Worm (Caenorhabditis elegans): ENCODE data around the gene T14B4.20.
A peak's percentile ranks its signal among the peaks of the same experiment; 100 is the strongest.

Gene T14B4.20

DNA sequence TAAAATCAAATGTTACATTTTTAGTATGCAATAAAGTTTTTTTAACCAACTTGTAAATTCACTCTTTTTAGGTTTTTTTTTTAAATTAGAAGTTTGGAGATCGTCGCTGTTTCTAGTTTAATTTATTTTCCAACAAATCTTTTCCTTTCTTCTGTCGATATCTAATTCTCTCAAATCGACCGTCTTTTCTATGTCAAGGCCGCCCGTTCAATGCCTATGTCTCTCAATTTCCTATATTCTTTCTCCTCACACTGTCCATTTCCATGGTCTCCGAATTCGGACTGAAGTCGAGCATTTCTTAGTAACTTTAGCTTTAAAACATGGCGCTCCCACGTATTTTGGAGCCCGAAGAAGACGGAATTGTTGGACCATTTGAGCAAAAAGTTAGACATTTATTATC lies at the start of gene T14B4.20, which contains the start of gene T14B4.5:
Gene T14B4.20, plus strand, starts transcription at position 264 of the 400 bp plus-strand sequence.
Gene T14B4.5, plus strand, starts transcription at position 226 of the 400 bp plus-strand sequence.
- TF ChIP-seq blmp-1 (tag; optimal IDR thresholded peaks at IDR 0.05), result peak; percentile 80
- no peak for TF ChIP-seq ceh-63 (GFP tag; optimal IDR thresholded peaks at IDR 0.05)

DNA sequence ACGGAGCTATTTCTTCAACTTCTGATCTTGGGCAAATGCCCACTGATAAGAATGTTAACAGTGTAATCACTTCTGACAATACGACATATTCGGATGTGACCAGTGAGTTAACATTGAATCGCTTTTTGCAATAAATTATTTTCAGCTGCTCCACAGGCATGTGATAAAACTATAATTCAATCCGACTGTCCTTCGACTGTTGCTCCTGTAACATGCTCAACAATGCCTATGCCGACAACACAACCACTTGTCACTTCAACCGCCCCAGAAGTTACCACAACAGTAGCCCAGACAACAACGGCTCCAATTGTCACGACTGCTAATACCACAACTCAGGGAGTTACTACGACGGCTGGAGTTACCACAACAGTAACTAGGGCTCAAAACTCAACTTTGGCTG lies 49.2 kb upstream of the T14B4.20 start:
- no peak for TF ChIP-seq zip-4 (GFP tag; optimal IDR thresholded peaks at IDR 0.05)
- no peak for TF ChIP-seq efl-1 (optimal IDR thresholded peaks at IDR 0.05)
- peak in 1 of 2 experiments; percentile 20 for TF ChIP-seq efl-1 (GFP tag; optimal IDR thresholded peaks at IDR 0.05 in 1 of 2)
- no peak for TF ChIP-seq nhr-47 (tag; optimal IDR thresholded peaks at IDR 0.05)

DNA sequence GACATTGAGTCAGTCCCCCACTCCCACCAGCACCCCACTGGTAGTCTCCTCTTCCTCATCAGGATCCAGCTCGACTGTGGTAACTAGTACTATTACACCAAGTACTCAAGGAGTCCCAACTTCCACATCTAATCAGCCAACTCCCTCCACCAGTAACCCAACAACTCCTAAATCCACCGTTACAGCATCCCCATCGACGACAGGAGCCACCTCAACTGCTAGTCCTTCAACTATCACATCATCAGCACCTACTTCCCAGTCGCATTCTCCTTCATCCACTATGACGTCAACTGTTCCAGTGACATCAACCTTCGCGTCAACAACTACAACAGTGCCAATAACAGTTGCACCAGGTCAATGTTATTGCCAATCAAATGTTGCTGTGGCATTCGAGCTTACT lies 48.2 kb upstream of the T14B4.20 start:
- TF ChIP-seq hlh-4 (tag; optimal IDR thresholded peaks at IDR 0.05), result no peak
- no peak for TF ChIP-seq nhr-28 (tag; optimal IDR thresholded peaks at IDR 0.05)
- TF ChIP-seq egl-13 (tag; optimal IDR thresholded peaks at IDR 0.05), result no peak
- TF ChIP-seq lin-13 (GFP tag; optimal IDR thresholded peaks at IDR 0.05), result no peak
- TF ChIP-seq vab-15 (tag; optimal IDR thresholded peaks at IDR 0.05), result no peak
- no peak for TF ChIP-seq lir-3 (tag; optimal IDR thresholded peaks at IDR 0.05; ENCODE audit: poor library complexity)
- no peak for TF ChIP-seq Y116A8C.19 (tag; optimal IDR thresholded peaks at IDR 0.05; ENCODE audit: borderline replicate concordance)

DNA sequence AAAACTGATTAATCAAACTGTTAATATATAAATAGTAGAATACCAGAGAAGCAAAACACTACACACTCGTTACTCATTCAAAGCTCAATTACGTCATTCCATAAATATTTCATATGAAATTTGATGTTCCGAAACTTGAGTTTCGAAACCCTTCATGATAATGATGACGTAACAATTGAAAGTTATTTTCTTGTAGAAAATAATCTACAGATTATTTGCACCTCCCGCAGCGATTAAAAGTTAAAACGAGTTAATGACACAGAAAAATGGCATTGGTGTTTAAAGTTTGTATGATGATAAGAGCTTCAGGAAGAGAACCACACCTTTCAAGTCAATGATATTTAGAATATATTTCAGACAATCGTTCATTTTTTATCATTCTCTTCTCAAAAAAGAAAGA lies 42.8 kb upstream of the T14B4.20 start, which contains the start of gene H43E16.1:
Gene H43E16.1, plus strand, starts transcription at position 375 of the 400 bp plus-strand sequence.
- TF ChIP-seq efl-1 (optimal IDR thresholded peaks at IDR 0.05), result no peak
- peak in 1 of 2 experiments; percentile 43 for TF ChIP-seq efl-1 (GFP tag; optimal IDR thresholded peaks at IDR 0.05 in 1 of 2)
- TF ChIP-seq lin-35 (GFP tag; optimal IDR thresholded peaks at IDR 0.05), result no peak
- TF ChIP-seq elt-2 (tag; optimal IDR thresholded peaks at IDR 0.05), result peak; percentile 72

DNA sequence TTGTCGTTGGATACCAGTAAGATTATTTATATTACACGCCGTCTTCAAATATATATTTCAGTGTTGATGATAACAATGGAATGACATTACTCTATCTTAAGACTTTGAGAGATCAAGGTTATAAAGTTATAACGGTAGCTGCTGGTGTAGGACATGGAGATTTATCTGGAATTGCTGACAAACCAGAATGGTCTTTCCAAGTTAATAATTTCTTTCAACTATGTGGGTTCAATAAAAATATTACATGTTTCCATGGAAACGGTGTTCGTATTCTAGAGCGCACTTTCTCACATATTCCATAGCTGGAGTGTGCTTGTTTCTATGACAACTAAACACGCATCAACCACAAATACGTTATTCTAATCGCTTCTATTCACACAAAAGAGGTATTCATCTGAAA lies 37.0 kb upstream of the T14B4.20 start, which contains the start of gene ift-74:
Gene ift-74, plus strand, starts transcription at position 301 of the 400 bp plus-strand sequence.
- TF ChIP-seq fkh-8 (tag; optimal IDR thresholded peaks at IDR 0.05) (peak; percentile 40), ztf-11 (tag; optimal IDR thresholded peaks at IDR 0.05) (no peak)

DNA sequence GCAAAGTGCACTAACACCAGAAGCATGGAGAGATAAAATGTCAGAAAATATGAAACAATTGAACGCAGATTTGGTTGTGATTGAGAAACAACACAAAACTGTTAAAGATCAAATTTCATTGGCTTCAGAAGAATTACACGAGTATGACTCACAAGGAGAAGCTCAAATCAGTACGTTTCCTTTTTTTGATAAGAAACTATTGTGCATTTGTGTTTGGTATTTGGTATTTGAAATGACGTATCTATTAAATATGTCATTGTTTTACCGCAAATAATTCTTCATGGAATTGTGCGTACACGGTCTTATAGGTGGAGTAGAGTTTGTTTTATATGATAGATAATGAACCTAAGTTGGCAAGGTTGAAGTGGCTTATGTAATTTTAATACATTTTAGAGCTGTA lies 35.2 kb upstream of the T14B4.20 start:
- TF ChIP-seq nhr-71 (tag; optimal IDR thresholded peaks at IDR 0.05) (no peak), lin-14 (GFP tag; optimal IDR thresholded peaks at IDR 0.05) (no peak), blmp-1 (tag; optimal IDR thresholded peaks at IDR 0.05) (no peak)

DNA sequence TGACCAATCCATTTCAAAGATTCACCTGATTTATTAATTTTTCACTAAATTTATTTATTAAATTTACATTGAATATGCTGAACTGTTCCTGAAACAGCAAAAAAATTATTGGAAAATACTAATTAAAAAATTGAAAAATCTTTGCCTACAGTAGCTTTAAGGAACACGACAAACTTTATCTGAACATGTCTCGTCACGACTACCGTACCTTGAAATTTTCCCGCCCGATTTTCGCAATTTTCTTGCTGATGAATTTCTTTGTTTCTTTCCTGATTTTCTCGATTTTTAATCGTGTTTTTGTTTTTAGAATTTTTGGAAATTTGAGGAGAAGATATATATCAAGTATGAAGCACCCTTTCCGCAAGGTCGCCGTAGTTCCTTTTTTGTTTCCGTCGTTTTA lies 33.8 kb upstream of the T14B4.20 start:
- TF ChIP-seq sox-4 (tag; optimal IDR thresholded peaks at IDR 0.05), result no peak
- peak; percentile 13 for TF ChIP-seq nhr-85 (tag)

DNA sequence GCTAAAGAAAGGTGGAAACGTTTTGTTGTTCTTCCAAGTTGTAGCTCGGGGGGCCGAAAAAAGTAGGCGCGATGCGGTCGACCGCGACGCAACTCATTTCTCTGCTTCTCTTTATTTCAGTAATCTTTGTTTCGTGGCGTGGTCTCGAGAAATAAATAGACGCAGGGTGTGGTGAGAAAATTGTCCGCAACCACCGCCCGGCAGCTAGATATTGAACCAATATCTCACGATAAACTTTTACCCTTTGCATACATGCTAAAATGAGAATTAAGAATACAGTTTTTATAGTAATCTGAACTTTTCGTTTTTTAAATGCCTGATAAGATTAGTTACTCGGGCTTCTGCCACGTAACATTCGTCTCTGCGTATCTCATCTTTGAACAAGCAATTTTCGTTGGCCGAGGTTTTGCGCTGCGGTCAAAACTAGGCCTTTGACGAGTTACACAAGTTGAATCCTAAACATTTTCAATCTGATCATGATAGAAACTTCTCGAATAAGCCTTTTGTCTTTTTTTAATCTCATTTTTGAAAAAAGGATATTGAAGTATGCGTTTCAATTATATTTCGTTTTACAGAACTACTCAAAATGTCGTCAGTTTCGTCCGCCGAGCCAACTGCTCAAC lies 32.9 kb upstream of the T14B4.20 start, which contains the start of gene gyf-1:
Gene gyf-1, plus strand, starts transcription at position 573 of the 623 bp plus-strand sequence.
- TF ChIP-seq lin-15B (tag; optimal IDR thresholded peaks at IDR 0.05) (peak; percentile 58), ama-1 (optimal IDR thresholded peaks at IDR 0.05) (no peak), lin-13 (GFP tag; optimal IDR thresholded peaks at IDR 0.05) (no peak), lin-35 (GFP tag; optimal IDR thresholded peaks at IDR 0.05) (peak in 1 of 2 experiments; percentile 32), pqm-1 (tag; optimal IDR thresholded peaks at IDR 0.05) (no peak), unc-98 (GFP tag; IDR thresholded peaks at IDR 0.05) (no peak), ztf-11 (tag; optimal IDR thresholded peaks at IDR 0.05) (no peak), elt-2 (tag; optimal IDR thresholded peaks at IDR 0.05) (peak; percentile 17), snu-23 (GFP tag; optimal IDR thresholded peaks at IDR 0.05) (peak; percentile 39), fkh-8 (tag; optimal IDR thresholded peaks at IDR 0.05) (peak; percentile 47), nhr-76 (tag; optimal IDR thresholded peaks at IDR 0.05) (no peak), C34B4.2 (tag; optimal IDR thresholded peaks at IDR 0.05) (no peak), blmp-1 (tag; optimal IDR thresholded peaks at IDR 0.05) (peak; percentile 10), nhr-20 (tag; optimal IDR thresholded peaks at IDR 0.05) (peak; percentile 46), efl-3 (GFP tag; optimal IDR thresholded peaks at IDR 0.05) (no peak), nhr-71 (tag; optimal IDR thresholded peaks at IDR 0.05) (peak; percentile 57), pag-3 (tag; optimal IDR thresholded peaks at IDR 0.05; ENCODE audit: borderline replicate concordance, insufficient read depth) (no peak), hlh-4 (tag; optimal IDR thresholded peaks at IDR 0.05) (no peak), F16B12.6 (tag; optimal IDR thresholded peaks at IDR 0.05) (peak; percentile 23), ceh-63 (GFP tag; optimal IDR thresholded peaks at IDR 0.05) (no peak), ets-5 (GFP tag; IDR thresholded peaks at IDR 0.05) (no peak), vab-15 (tag; optimal IDR thresholded peaks at IDR 0.05) (peak; percentile 10), ceh-90 (tag; optimal IDR thresholded peaks at IDR 0.05) (no peak), unc-30 (tag; optimal IDR thresholded peaks at IDR 0.05) (no peak), nhr-11 (tag; optimal IDR thresholded peaks at IDR 0.05) (no peak), zip-4 (GFP tag; optimal IDR thresholded peaks at IDR 0.05) (no peak)
